Fruit fly (Drosophila melanogaster): ENCODE measurements around the gene CG42613.

CG42613 gene

DNA sequence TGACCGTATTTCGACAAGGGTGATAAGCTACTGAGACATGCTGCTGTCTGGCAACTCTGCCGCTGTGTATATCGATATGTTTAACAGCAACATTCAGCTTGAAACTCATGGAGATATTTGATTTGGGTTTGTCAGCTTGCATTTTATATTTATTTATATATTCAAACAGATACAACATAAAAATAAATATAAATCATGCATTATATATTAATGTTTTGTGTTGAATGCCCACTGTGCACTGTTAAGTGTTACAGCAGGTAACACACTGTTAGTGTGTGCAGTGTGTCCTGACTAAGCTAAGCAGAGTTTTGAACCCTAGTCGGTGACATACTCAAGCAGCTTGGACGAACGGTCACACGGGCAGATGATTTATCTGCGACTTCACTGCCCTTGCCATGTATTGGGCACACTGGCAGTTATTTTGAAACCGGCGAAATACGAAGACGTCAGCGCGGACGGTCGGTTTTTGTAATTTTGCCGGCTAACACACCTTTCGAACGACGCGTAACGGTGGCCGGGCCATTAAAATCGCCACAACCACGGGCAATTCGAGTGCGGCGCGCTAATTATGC lies 54.7 kb downstream of the CG42613 start, which contains the start of the genes snRNP-U1-C and gukh (continued):
- TF ChIP-seq CG9609 (GFP tag; optimal IDR thresholded peaks at IDR 0.05) (peak; percentile 19), ac (GFP tag; optimal IDR thresholded peaks at IDR 0.05) (no peak), MBD-R2 (GFP tag; IDR thresholded peaks at IDR 0.05) (peak; percentile 86), zf30C (GFP tag; optimal IDR thresholded peaks at IDR 0.05) (no peak), CG7372 (GFP tag; IDR thresholded peaks at IDR 0.05) (peak; percentile 88), schlank (tag; optimal IDR thresholded peaks at IDR 0.05) (peak; percentile 54), row (GFP tag; IDR thresholded peaks at IDR 0.05) (peak; percentile 95), CG4820 (GFP tag; optimal IDR thresholded peaks at IDR 0.05) (peak; percentile 39), Spps (tag; optimal IDR thresholded peaks at IDR 0.05) (peak; percentile 50), Neu2 (GFP tag; optimal IDR thresholded peaks at IDR 0.05; ENCODE audit: borderline replicate concordance) (no peak), chinmo (GFP tag; IDR thresholded peaks at IDR 0.05; ENCODE audit: partially characterized antibody) (peak; percentile 53; the same call in 1 of the 4 replicates), slbo (GFP tag; IDR thresholded peaks at IDR 0.05) (peak; percentile 95), odd (GFP tag; optimal IDR thresholded peaks at IDR 0.05) (peak; percentile 61), CG7928 (GFP tag; optimal IDR thresholded peaks at IDR 0.05) (peak; percentile 29), disco-r (GFP tag; optimal IDR thresholded peaks at IDR 0.05) (peak; percentile 53), NfI (GFP tag; optimal IDR thresholded peaks at IDR 0.05) (peak; percentile 89), gcm (GFP tag; optimal IDR thresholded peaks at IDR 0.05) (peak; percentile 69), CG1024 (GFP tag; IDR thresholded peaks at IDR 0.05) (peak; percentile 29; the same call in 1 of the 2 replicates), dmrt99B (tag; optimal IDR thresholded peaks at IDR 0.05) (peak; percentile 75), Pdp1 (GFP tag; optimal IDR thresholded peaks at IDR 0.05) (peak; percentile 18 to 84), MESR4 (GFP tag; optimal IDR thresholded peaks at IDR 0.05) (peak; percentile 67), bab2 (GFP tag; optimal IDR thresholded peaks at IDR 0.05) (peak; percentile 45), CG10654 (GFP tag; optimal IDR thresholded peaks at IDR 0.05) (peak; percentile 69), Dip3 (GFP tag; optimal IDR thresholded peaks at IDR 0.05) (peak; percentile 43), CG12659 (GFP tag; optimal IDR thresholded peaks at IDR 0.05) (peak; percentile 92), gsb (GFP tag; IDR thresholded peaks at IDR 0.05) (peak; percentile 69), Dll (GFP tag; IDR thresholded peaks at IDR 0.05; ENCODE audit: partially characterized antibody) (peak; percentile 84), lmd (GFP tag; IDR thresholded peaks at IDR 0.05) (peak; percentile 82), CG2116 (GFP tag; optimal IDR thresholded peaks at IDR 0.05) (peak; percentile 85), Nf-YA (GFP tag; IDR thresholded peaks at IDR 0.05) (peak; percentile 21; the same call in 1 of the 2 replicates), MTF-1 (GFP tag; optimal IDR thresholded peaks at IDR 0.05; ENCODE audit: borderline replicate concordance) (no peak), kah (GFP tag; optimal IDR thresholded peaks at IDR 0.05) (no peak), unpg (GFP tag; optimal IDR thresholded peaks at IDR 0.05) (peak; percentile 87), Sox100B (GFP tag; optimal IDR thresholded peaks at IDR 0.05) (peak; percentile 52), stwl (tag; optimal IDR thresholded peaks at IDR 0.05) (peak; percentile 75), ash1 (GFP tag; optimal IDR thresholded peaks at IDR 0.05) (no peak), CG10959 (GFP tag; IDR thresholded peaks at IDR 0.05) (peak; percentile 56; the same call in 1 of the 2 replicates), CG4617 (GFP tag; optimal IDR thresholded peaks at IDR 0.05; ENCODE audit: borderline replicate concordance) (peak; percentile 88), B-H1 (GFP tag; IDR thresholded peaks at IDR 0.05) (peak; percentile 54; the same call in 1 of the 3 replicates), CG11247 (GFP tag; IDR thresholded peaks at IDR 0.05) (peak; percentile 81), nerfin-1 (tag; optimal IDR thresholded peaks at IDR 0.05) (peak; percentile 59), sim (GFP tag; IDR thresholded peaks at IDR 0.05) (0 out of 2 replicates have a peak, but pooled peaks have one; percentile 24), NK7.1 (GFP tag; optimal IDR thresholded peaks at IDR 0.05) (no peak), sisA (GFP tag; IDR thresholded peaks at IDR 0.05) (peak; percentile 68), pros (GFP tag; optimal IDR thresholded peaks at IDR 0.05) (no peak), sob (GFP tag; IDR thresholded peaks at IDR 0.05) (peak; percentile 83), mld (GFP tag; IDR thresholded peaks at IDR 0.05; ENCODE audit: partially characterized antibody) (no peak), CG11695 (GFP tag; IDR thresholded peaks at IDR 0.05) (peak; percentile 85), CG16815 (GFP tag; optimal IDR thresholded peaks at IDR 0.05) (peak; percentile 66)
